Worm (Caenorhabditis elegans): Measurements from ENCODE around the gene pgp-9.

DNA sequence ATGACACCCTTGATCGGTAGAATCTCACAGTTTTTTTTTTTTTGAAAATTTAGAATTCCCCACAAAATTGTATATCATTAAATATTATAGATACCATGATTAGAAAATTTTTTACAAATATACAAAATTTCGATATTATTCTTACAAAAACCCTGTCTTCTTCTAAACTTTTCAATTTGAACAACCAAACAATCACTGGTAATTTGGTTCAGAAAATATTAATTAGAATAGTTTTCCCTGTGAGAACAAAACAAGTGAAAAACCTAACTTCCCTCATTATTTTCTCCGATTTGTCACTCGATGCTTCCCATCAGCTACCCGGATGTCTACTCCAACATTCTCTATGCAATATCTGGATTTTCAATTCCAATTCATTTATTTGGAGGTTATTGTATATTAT lies 54.4 kb downstream of the pgp-9 start, which contains the start of gene srh-296:
- no peak for TF ChIP-seq ztf-11 (tag; optimal IDR thresholded peaks at IDR 0.05)
- TF ChIP-seq dpl-1 (GFP tag; optimal IDR thresholded peaks at IDR 0.05): no peak
- TF ChIP-seq ces-1 (GFP tag; optimal IDR thresholded peaks at IDR 0.05): no peak
- no peak for TF ChIP-seq egl-27 (tag; optimal IDR thresholded peaks at IDR 0.05)
- TF ChIP-seq pqm-1 (tag; optimal IDR thresholded peaks at IDR 0.05): no peak
